Fruit fly (Drosophila melanogaster): ENCODE data around the gene Cp19.

Cp19 gene

DNA sequence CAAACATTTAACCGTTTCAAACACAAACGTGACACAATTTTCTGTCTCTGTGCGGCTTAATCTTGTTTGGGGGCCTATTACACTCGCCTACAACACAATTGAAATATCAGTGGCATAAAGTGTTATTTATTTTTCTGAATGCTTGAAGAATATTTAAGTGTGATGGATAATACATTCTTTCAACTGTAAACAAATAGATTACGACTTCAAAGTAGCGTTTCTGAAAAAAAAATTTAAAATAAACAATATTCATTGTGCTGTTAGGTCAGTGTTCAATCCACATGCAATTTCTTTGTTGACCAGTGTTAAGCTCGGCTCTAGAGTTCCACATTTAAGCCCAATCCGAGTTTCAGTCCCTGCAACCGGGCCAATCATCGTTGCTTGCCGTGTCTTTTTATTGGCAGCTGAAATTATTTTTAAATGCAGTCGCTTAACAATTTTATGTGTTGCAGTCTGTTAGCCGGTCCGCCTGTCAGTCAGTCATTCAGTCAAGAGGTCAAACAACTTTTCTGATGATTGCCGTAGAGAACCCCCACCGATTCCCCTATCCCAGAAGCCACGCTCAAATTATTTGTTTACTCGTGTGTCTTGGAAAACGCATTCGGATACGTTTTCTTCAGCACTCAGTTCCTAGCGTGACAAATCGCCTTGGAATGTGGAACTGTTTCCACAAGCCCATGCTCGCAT, 43.5 kb downstream of the Cp19 start (continued):
- peak; percentile 83 for TF ChIP-seq row (GFP tag; IDR thresholded peaks at IDR 0.05)
- no peak for TF ChIP-seq nerfin-2 (GFP tag; IDR thresholded peaks at IDR 0.05; ENCODE audit: partially characterized antibody)
- TF ChIP-seq Mad (GFP tag; optimal IDR thresholded peaks at IDR 0.05): peak; percentile 61
- no peak for TF ChIP-seq disco-r (GFP tag; optimal IDR thresholded peaks at IDR 0.05)
- TF ChIP-seq slp2 (GFP tag; optimal IDR thresholded peaks at IDR 0.05): peak; percentile 59
- no peak for TF ChIP-seq ftz-f1 (GFP tag; optimal IDR thresholded peaks at IDR 0.05)
- TF ChIP-seq CG12219 (GFP tag; optimal IDR thresholded peaks at IDR 0.05): peak; percentile 83
- no peak for TF ChIP-seq CG34376 (GFP tag; optimal IDR thresholded peaks at IDR 0.05)
- TF ChIP-seq Six4 (GFP tag; optimal IDR thresholded peaks at IDR 0.05): peak; percentile 39
- no peak for TF ChIP-seq CG14860 (GFP tag; IDR thresholded peaks at IDR 0.05; ENCODE audit: partially characterized antibody)
- TF ChIP-seq CG16813 (GFP tag; IDR thresholded peaks at IDR 0.05; ENCODE audit: partially characterized antibody): no peak
- peak; percentile 20 for TF ChIP-seq NC2α (GFP tag; optimal IDR thresholded peaks at IDR 0.05)
- TF ChIP-seq Hmr (GFP tag; optimal IDR thresholded peaks at IDR 0.05): peak; percentile 26
- peak; percentile 39 for TF ChIP-seq CG11398 (GFP tag; optimal IDR thresholded peaks at IDR 0.05)
- peak; percentile 17 for TF ChIP-seq CG18476 (GFP tag; optimal IDR thresholded peaks at IDR 0.05)
- peak; percentile 62 for TF ChIP-seq CrebB (tag; optimal IDR thresholded peaks at IDR 0.05)
- TF ChIP-seq ab (GFP tag; optimal IDR thresholded peaks at IDR 0.05): no peak
- TF ChIP-seq CG34422 (GFP tag; IDR thresholded peaks at IDR 0.05): peak; percentile 70
- TF ChIP-seq CG12769 (tag; optimal IDR thresholded peaks at IDR 0.05): peak; percentile 71
- peak; percentile 38 for TF ChIP-seq CG7786 (GFP tag; optimal IDR thresholded peaks at IDR 0.05)
- peak; percentile 74 for TF ChIP-seq sd (tag; optimal IDR thresholded peaks at IDR 0.05)
- no peak for TF ChIP-seq gt (GFP tag; IDR thresholded peaks at IDR 0.05)
- no peak for TF ChIP-seq chinmo (GFP tag; IDR thresholded peaks at IDR 0.05; ENCODE audit: partially characterized antibody)
- TF ChIP-seq grn (GFP tag; optimal IDR thresholded peaks at IDR 0.05): no peak
- TF ChIP-seq Ets65A (GFP tag): no peak
- peak; percentile 39 for TF ChIP-seq nom (GFP tag; optimal IDR thresholded peaks at IDR 0.05)
- peak in 1 of 2 experiments; percentile 77 for TF ChIP-seq Eip74EF (GFP tag; optimal IDR thresholded peaks at IDR 0.05)
- TF ChIP-seq mirr (GFP tag; optimal IDR thresholded peaks at IDR 0.05): no peak
- TF ChIP-seq Pdp1 (GFP tag; optimal IDR thresholded peaks at IDR 0.05): peak; percentile 8 to 61
- TF ChIP-seq ewg (GFP tag; optimal IDR thresholded peaks at IDR 0.05): peak; percentile 47
- TF ChIP-seq gsb (GFP tag; IDR thresholded peaks at IDR 0.05): no peak
- TF ChIP-seq CG8089 (GFP tag; optimal IDR thresholded peaks at IDR 0.05): peak; percentile 59
- TF ChIP-seq tup (GFP tag; optimal IDR thresholded peaks at IDR 0.05): peak; percentile 50
- TF ChIP-seq Dbx (GFP tag; IDR thresholded peaks at IDR 0.05): no peak
- TF ChIP-seq CG1832 (GFP tag; optimal IDR thresholded peaks at IDR 0.05): no peak
- TF ChIP-seq ATbp (GFP tag; optimal IDR thresholded peaks at IDR 0.05): peak; percentile 58
- TF ChIP-seq fu2 (GFP tag; optimal IDR thresholded peaks at IDR 0.05): no peak
- TF ChIP-seq her (GFP tag; optimal IDR thresholded peaks at IDR 0.05): no peak
- TF ChIP-seq CG2129 (GFP tag; IDR thresholded peaks at IDR 0.05; ENCODE audit: partially characterized antibody): no peak
- TF ChIP-seq Doc2 (GFP tag; IDR thresholded peaks at IDR 0.05): no peak
- TF ChIP-seq peb (GFP tag; IDR thresholded peaks at IDR 0.05): no peak; the same call in 1 of the 2 replicates
- TF ChIP-seq CG2199 (GFP tag; IDR thresholded peaks at IDR 0.05): no peak
- TF ChIP-seq CG10462 (GFP tag; optimal IDR thresholded peaks at IDR 0.05): peak; percentile 2
- TF ChIP-seq CkIIα-i1 (GFP tag; IDR thresholded peaks at IDR 0.05): no peak
- TF ChIP-seq ap (GFP tag; IDR thresholded peaks at IDR 0.05): peak; percentile 54
- TF ChIP-seq Aef1 (GFP tag; IDR thresholded peaks at IDR 0.05): 0 out of 3 replicates have a peak, but pooled peaks have one; percentile 18
- TF ChIP-seq tll (GFP tag; optimal IDR thresholded peaks at IDR 0.05): no peak
- TF ChIP-seq Dref (GFP tag; IDR thresholded peaks at IDR 0.05): no peak
- no peak for TF ChIP-seq CG14965 (GFP tag; optimal IDR thresholded peaks at IDR 0.05; ENCODE audit: borderline replicate concordance)
